Fruit fly (Drosophila melanogaster): Measurements from ENCODE around the gene CG8861.

dm6 chr3R:9257616-9258015 lies 70.7 kb downstream of the CG8861 start, which contains the start of gene CG16736:
- TF ChIP-seq CTCF (optimal IDR thresholded peaks at IDR 0.05) (no peak), CG8478 (optimal IDR thresholded peaks at IDR 0.05) (no peak)
